Fruit fly (Drosophila melanogaster) whole organism, embryonic: Measurements from ENCODE around the gene CG42759.
A peak's percentile ranks its signal among the peaks of the same experiment; 100 is the strongest.

ENCODE experiments used
- CG11085 ChIP-seq: fragments of 200-800 bp; sonication (Bioruptor generic); IDR thresholded peaks from 2 replicates; pipeline ENCODE4 v1.3.6; 2022; ENCODE audit warnings: missing biosample characterization, missing genetic modification characterization
- CG11398 ChIP-seq: fragments of 200-800 bp; sonication (Bioruptor generic); optimal IDR thresholded peaks from 2 replicates; lab custom pipeline; 2016; ENCODE audit warnings: missing biosample characterization, missing genetic modification characterization
- CG11456 ChIP-seq: fragments of 200-800 bp; sonication (Bioruptor generic); IDR thresholded peaks from 3 replicates; pipeline ENCODE4 v1.3.6; 2022; ENCODE audit warnings: missing biosample characterization, missing genetic modification characterization
- CG12769 ChIP-seq: fragments of 200-800 bp; sonication (Bioruptor generic); optimal IDR thresholded peaks from 2 replicates; lab custom pipeline; 2019; ENCODE audit warnings: missing biosample characterization, mild to moderate bottlenecking, missing genetic modification characterization, moderate library complexity
- CG13296 ChIP-seq: fragments of 200-800 bp; sonication (Bioruptor generic); optimal IDR thresholded peaks from 3 replicates; lab custom pipeline; 2018; ENCODE audit warnings: missing biosample characterization, mild to moderate bottlenecking, missing genetic modification characterization
- CG13424 ChIP-seq: fragments of 200-800 bp; sonication (Bioruptor generic); optimal IDR thresholded peaks from 2 replicates; lab custom pipeline; 2019; ENCODE audit warnings: missing biosample characterization, mild to moderate bottlenecking, missing genetic modification characterization, moderate library complexity
- CG13624 ChIP-seq: fragments of 200-800 bp; sonication (Bioruptor generic); optimal IDR thresholded peaks from 2 replicates; lab custom pipeline; 2016; ENCODE audit warnings: missing biosample characterization, missing genetic modification characterization
- CG17568 ChIP-seq: fragments of 200-800 bp; sonication (Bioruptor generic); optimal IDR thresholded peaks from 2 replicates; lab custom pipeline; 2018; ENCODE audit warnings: missing biosample characterization, mild to moderate bottlenecking, missing genetic modification characterization, moderate library complexity
- CG17612 ChIP-seq: fragments of 200-800 bp; sonication (Bioruptor generic); IDR thresholded peaks from 2 replicates; pipeline ENCODE4 v1.3.6; 2022; ENCODE audit warnings: missing biosample characterization, missing genetic modification characterization
- CG2199 ChIP-seq: fragments of 200-800 bp; sonication (Bioruptor generic); IDR thresholded peaks from 3 replicates; pipeline ENCODE4 v1.3.6; 2022; ENCODE audit warnings: missing biosample characterization, missing genetic modification characterization
- CG30020 ChIP-seq: fragments of 200-800 bp; optimal IDR thresholded peaks from 2 replicates; lab custom pipeline; 2019; ENCODE audit warnings: missing biosample characterization, mild to moderate bottlenecking, missing genetic modification characterization, moderate library complexity
- CG30431 ChIP-seq: fragments of 200-800 bp; sonication (Bioruptor generic); optimal IDR thresholded peaks from 2 replicates; lab custom pipeline; 2017; ENCODE audit warnings: missing biosample characterization, missing genetic modification characterization
- CG3163 ChIP-seq: fragments of 200-800 bp; sonication (Bioruptor generic); optimal IDR thresholded peaks from 3 replicates; lab custom pipeline; 2016; ENCODE audit warnings: missing biosample characterization, missing genetic modification characterization
- CG3281 ChIP-seq: fragments of 200-800 bp; sonication (Bioruptor generic); optimal IDR thresholded peaks from 3 replicates; lab custom pipeline; 2017; ENCODE audit warnings: missing biosample characterization, mild to moderate bottlenecking, missing genetic modification characterization
- CG3847 ChIP-seq: fragments of 200-800 bp; sonication (Bioruptor generic); IDR thresholded peaks from 2 replicates; pipeline ENCODE4 v1.3.6; 2022; ENCODE audit warnings: missing biosample characterization, missing genetic modification characterization
- CG4404 ChIP-seq: fragments of 200-800 bp; sonication (Bioruptor generic); IDR thresholded peaks from 2 replicates; pipeline ENCODE4 v1.3.6; 2022; ENCODE audit warnings: missing biosample characterization, missing genetic modification characterization
- CG5180 ChIP-seq: fragments of 200-800 bp; sonication (Bioruptor generic); optimal IDR thresholded peaks from 3 replicates; lab custom pipeline; 2017; ENCODE audit warnings: missing biosample characterization, missing genetic modification characterization, mild to moderate bottlenecking, moderate library complexity, missing genetic modification reagents
- CG6689 ChIP-seq: fragments of 200-800 bp; sonication (Bioruptor generic); IDR thresholded peaks from 2 replicates; pipeline ENCODE4 v1.3.6; 2022; ENCODE audit warnings: missing biosample characterization, missing genetic modification characterization
- CG8290 ChIP-seq, 3 experiments: fragments of 200-800 bp; sonication (Bioruptor generic); optimal IDR thresholded peaks; 2 replicates each; lab custom pipeline; 2016 to 2019; ENCODE audit warnings: missing biosample characterization in 3 of 3, missing genetic modification characterization in 3 of 3, mild to moderate bottlenecking in 2 of 3, moderate library complexity in 1 of 3
- CG9609 ChIP-seq: fragments of 200-800 bp; sonication (Bioruptor generic); optimal IDR thresholded peaks from 3 replicates; lab custom pipeline; 2016; ENCODE audit warnings: missing biosample characterization, missing genetic modification characterization
- Elba2 ChIP-seq: fragments of 200-800 bp; sonication (Bioruptor generic); optimal IDR thresholded peaks from 3 replicates; lab custom pipeline; 2016; ENCODE audit warnings: missing biosample characterization, missing genetic modification characterization
- Ets97D ChIP-seq: fragments of 200-800 bp; sonication (Bioruptor generic); optimal IDR thresholded peaks from 3 replicates; lab custom pipeline; 2016; ENCODE audit warnings: missing biosample characterization, missing genetic modification characterization
- HLH3B ChIP-seq: fragments of 200-800 bp; sonication (Bioruptor generic); IDR thresholded peaks from 2 replicates; pipeline ENCODE4 v1.3.6; 2022; ENCODE audit warnings: missing biosample characterization, missing genetic modification characterization
- HLH54F ChIP-seq: fragments of 200-800 bp; sonication (Bioruptor generic); optimal IDR thresholded peaks from 3 replicates; lab custom pipeline; 2016; ENCODE audit warnings: missing biosample characterization, missing genetic modification characterization
- HmgZ ChIP-seq: fragments of 200-800 bp; sonication (Bioruptor generic); optimal IDR thresholded peaks from 2 replicates; lab custom pipeline; 2018; ENCODE audit warnings: missing biosample characterization, mild to moderate bottlenecking, missing genetic modification characterization
- Oaz ChIP-seq: fragments of 200-800 bp; sonication (Bioruptor generic); IDR thresholded peaks from 2 replicates; pipeline ENCODE4 v1.3.6; 2022; ENCODE audit warnings: missing biosample characterization, missing genetic modification characterization
- Side ChIP-seq: fragments of 200-800 bp; sonication (Bioruptor generic); optimal IDR thresholded peaks from 2 replicates; lab custom pipeline; 2016; ENCODE audit warnings: missing biosample characterization, missing genetic modification characterization
- Stat92E ChIP-seq, 3 experiments: fragments of >200 bp in 2 of 3; fragments of 200-800 bp in 1 of 3; sonication (Bioruptor generic) in 1 of 3; optimal IDR thresholded peaks; 2 replicates each; lab custom pipeline; 2017 to 2019; ENCODE audit warnings: missing biosample characterization in 3 of 3, missing genetic modification characterization in 3 of 3, mild to moderate bottlenecking in 1 of 3, moderate library complexity in 1 of 3
- Xrp1 ChIP-seq: fragments of 200-800 bp; sonication (Bioruptor generic); IDR thresholded peaks from 2 replicates; pipeline ENCODE4 v1.3.6; 2022; ENCODE audit warnings: missing biosample characterization, missing genetic modification characterization
- chif ChIP-seq, 2 experiments: fragments of 200-800 bp; sonication (Bioruptor generic); optimal IDR thresholded peaks; 3 replicates each; lab custom pipeline; 2016; ENCODE audit warnings: missing biosample characterization in 2 of 2, missing genetic modification characterization in 2 of 2
- chn ChIP-seq: fragments of 200-800 bp; sonication (Bioruptor generic); optimal IDR thresholded peaks from 2 replicates; lab custom pipeline; 2016; ENCODE audit warnings: missing biosample characterization, missing genetic modification characterization
- ems ChIP-seq: fragments of 200-800 bp; sonication (Bioruptor generic); optimal IDR thresholded peaks from 3 replicates; lab custom pipeline; 2016; ENCODE audit warnings: missing biosample characterization, missing genetic modification characterization
- esg ChIP-seq: fragments of 200-800 bp; sonication (Bioruptor generic); conservative IDR thresholded peaks from 2 replicates; pipeline ENCODE4 v1.3.6; 2022; ENCODE audit warnings: missing biosample characterization, missing genetic modification characterization
- eve ChIP-seq, 2 experiments: fragments of >200 bp; optimal IDR thresholded peaks; 2 replicates each; lab custom pipeline; 2017; ENCODE audit warnings: missing biosample characterization in 2 of 2, missing genetic modification characterization in 2 of 2
- gro ChIP-seq: fragments of 200-800 bp; sonication (Bioruptor generic); optimal IDR thresholded peaks from 2 replicates; lab custom pipeline; 2016; ENCODE audit warnings: missing biosample characterization, missing genetic modification characterization
- kay ChIP-seq: fragments of 200-800 bp; sonication (Bioruptor generic); optimal IDR thresholded peaks from 2 replicates; lab custom pipeline; 2016; ENCODE audit warnings: missing biosample characterization, missing genetic modification characterization
- ken ChIP-seq: fragments of 200-800 bp; sonication (Bioruptor generic); IDR thresholded peaks from 3 replicates; pipeline ENCODE4 v1.3.6; 2022; ENCODE audit warnings: missing biosample characterization, missing genetic modification characterization
- knrl ChIP-seq: fragments of 200-800 bp; sonication (Bioruptor generic); IDR thresholded peaks from 3 replicates; pipeline ENCODE4 v1.3.6; 2022; ENCODE audit warnings: missing biosample characterization, missing genetic modification characterization; ENCODE audit not compliant: partially characterized antibody
- lab ChIP-seq: fragments of 200-800 bp; sonication (Bioruptor generic); optimal IDR thresholded peaks from 3 replicates; lab custom pipeline; 2017; ENCODE audit warnings: missing biosample characterization, missing genetic modification characterization, mild to moderate bottlenecking, moderate library complexity, missing genetic modification reagents
- lmd ChIP-seq: fragments of 200-800 bp; sonication (Bioruptor generic); IDR thresholded peaks from 2 replicates; pipeline ENCODE4 v1.3.6; 2022; ENCODE audit warnings: missing biosample characterization, missing genetic modification characterization
- lov ChIP-seq, 2 experiments: fragments of 200-800 bp in 1 of 2; fragments of >200 bp in 1 of 2; sonication (Bioruptor generic) in 1 of 2; IDR thresholded peaks in 1 of 2; optimal IDR thresholded peaks in 1 of 2; 2 replicates in 1 of 2; 3 replicates in 1 of 2; pipeline versions ENCODE4 v1.3.6 to Lab custom; 2017 to 2022; ENCODE audit warnings: missing biosample characterization in 1 of 2, missing genetic modification characterization in 1 of 2
- nmo ChIP-seq: fragments of 200-800 bp; sonication (Bioruptor generic); optimal IDR thresholded peaks from 2 replicates; lab custom pipeline; 2018; ENCODE audit warnings: missing biosample characterization, mild to moderate bottlenecking, missing genetic modification characterization, moderate library complexity
- pnt ChIP-seq: fragments of 200-800 bp; sonication (Bioruptor generic); optimal IDR thresholded peaks from 3 replicates; lab custom pipeline; 2016; ENCODE audit warnings: missing biosample characterization, missing genetic modification characterization
- rib ChIP-seq: fragments of 200-800 bp; sonication (Bioruptor generic); IDR thresholded peaks from 2 replicates; pipeline ENCODE4 v1.3.6; 2022; ENCODE audit warnings: missing biosample characterization, missing genetic modification characterization
- row ChIP-seq: fragments of 200-800 bp; sonication (Bioruptor generic); IDR thresholded peaks from 3 replicates; pipeline ENCODE4 v1.3.6; 2022; ENCODE audit warnings: missing biosample characterization, missing genetic modification characterization
- seq ChIP-seq: fragments of 200-800 bp; sonication (Bioruptor generic); IDR thresholded peaks from 2 replicates; pipeline ENCODE4 v1.3.6; 2022; ENCODE audit warnings: missing biosample characterization, missing genetic modification characterization
- sima ChIP-seq: fragments of 200-800 bp; sonication (Bioruptor generic); optimal IDR thresholded peaks from 2 replicates; lab custom pipeline; 2016; ENCODE audit warnings: missing biosample characterization, missing genetic modification characterization
- sob ChIP-seq: fragments of 200-800 bp; sonication (Bioruptor generic); IDR thresholded peaks from 2 replicates; pipeline ENCODE4 v1.3.6; 2022; ENCODE audit warnings: missing biosample characterization, missing genetic modification characterization
- yki ChIP-seq: fragments of >200 bp; optimal IDR thresholded peaks from 3 replicates; lab custom pipeline; 2018
- zfh2 ChIP-seq: fragments of 200-800 bp; sonication (Bioruptor generic); optimal IDR thresholded peaks from 2 replicates; lab custom pipeline; 2016; ENCODE audit warnings: missing biosample characterization, missing genetic modification characterization

CG42759 gene

dm6 chr3R:10109938-10110337, 32.9 kb upstream of the CG42759 start, which contains the start of gene Fmr1 (continued):
- TF ChIP-seq ken (GFP tag; lab: Robert Waterston, UW) (no peak), CG13296 (GFP tag; lab: Kevin White, UChicago) (no peak), HLH3B (GFP tag; lab: Robert Waterston, UW) (no peak), lov (optimal IDR thresholded peaks at IDR 0.05; lab: Kevin White, UChicago) (no peak), lov (GFP tag; IDR thresholded peaks at IDR 0.05; lab: Robert Waterston, UW) (no peak), lab (GFP tag; lab: Kevin White, UChicago) (no peak), CG3847 (GFP tag; lab: Robert Waterston, UW) (peak; percentile 88), HmgZ (tag; lab: Kevin White, UChicago) (peak; percentile 73), CG13624 (GFP tag; lab: Kevin White, UChicago) (peak; percentile 59), CG2199 (GFP tag; lab: Robert Waterston, UW) (0 out of 3 replicates have a peak, but pooled peaks have one; percentile 51), Xrp1 (GFP tag; lab: Robert Waterston, UW) (0 out of 2 replicates have a peak, but pooled peaks have one; percentile 31), CG8290 (GFP tag; optimal IDR thresholded peaks at IDR 0.05; lab: Kevin White, UChicago) (peak; percentile 52), CG8290 (tag; optimal IDR thresholded peaks at IDR 0.05; lab: Kevin White, UChicago) (peak in 1 of 2 experiments; percentile 80), nmo (peak; percentile 77), CG17612 (GFP tag; lab: Robert Waterston, UW) (no peak), CG30431 (GFP tag; lab: Kevin White, UChicago) (no peak), Ets97D (GFP tag; lab: Kevin White, UChicago) (peak; percentile 96), pnt (GFP tag; lab: Kevin White, UChicago) (peak; percentile 62), esg (GFP tag; lab: Robert Waterston, UW) (no peak; the same call in 1 of the 2 replicates), lmd (GFP tag; lab: Robert Waterston, UW) (peak; percentile 51; the same call in 1 of the 2 replicates), Stat92E (GFP tag; optimal IDR thresholded peaks at IDR 0.05; lab: Kevin White, UChicago) (peak in 1 of 3 experiments; percentile 29), chif (GFP tag; optimal IDR thresholded peaks at IDR 0.05; lab: Kevin White, UChicago) (peak in 1 of 2 experiments; percentile 64), CG6689 (peak; percentile 50; the same call in 1 of the 2 replicates), Oaz (GFP tag; lab: Robert Waterston, UW) (no peak), Elba2 (GFP tag; lab: Kevin White, UChicago) (peak; percentile 40), CG3281 (GFP tag; lab: Kevin White, UChicago) (peak; percentile 100), CG30020 (tag; lab: Kevin White, UChicago) (peak; percentile 28), sob (GFP tag; lab: Robert Waterston, UW) (0 out of 2 replicates have a peak, but pooled peaks have one; percentile 12), CG9609 (GFP tag; lab: Kevin White, UChicago) (peak; percentile 64), CG4404 (no peak), eve (GFP tag; optimal IDR thresholded peaks at IDR 0.05; lab: Kevin White, UChicago) (no peak), ems (peak; percentile 27), CG11398 (GFP tag; lab: Kevin White, UChicago) (peak; percentile 5), rib (GFP tag; lab: Robert Waterston, UW) (no peak), CG12769 (peak; percentile 75), CG11456 (GFP tag; lab: Robert Waterston, UW) (peak; percentile 49; the same call in 1 of the 3 replicates), seq (GFP tag; lab: Robert Waterston, UW) (no peak), gro (no peak), knrl (GFP tag; lab: Robert Waterston, UW) (peak; percentile 49; the same call in 1 of the 3 replicates), HLH54F (peak; percentile 63), CG11085 (GFP tag; lab: Robert Waterston, UW) (no peak), sima (GFP tag; lab: Kevin White, UChicago) (no peak), CG17568 (GFP tag; lab: Kevin White, UChicago) (no peak), yki (no peak), Side (peak; percentile 27), kay (GFP tag; lab: Kevin White, UChicago) (peak; percentile 56), CG13424 (tag; lab: Kevin White, UChicago) (peak; percentile 65), row (GFP tag; lab: Robert Waterston, UW) (peak; percentile 70), chn (GFP tag; lab: Kevin White, UChicago) (peak; percentile 53), CG5180 (GFP tag; lab: Kevin White, UChicago) (no peak), zfh2 (peak; percentile 59), CG3163 (GFP tag; lab: Kevin White, UChicago) (peak; percentile 41)
